Worm (Caenorhabditis elegans): ENCODE results near the gene R13A1.5.

R13A1.5 gene

ce11 chrIV:7149020-7149601, 42.5 kb downstream of the R13A1.5 start, which contains the start of gene C34D4.4:
Gene C34D4.4 (plus strand): TSS chrIV:7149361.
- TF ChIP-seq unc-62 (GFP tag; optimal IDR thresholded peaks at IDR 0.05) (no peak), nhr-129 (tag; optimal IDR thresholded peaks at IDR 0.05) (peak; percentile 21), crh-2 (tag; optimal IDR thresholded peaks at IDR 0.05) (peak; percentile 54), C34F6.9 (tag; optimal IDR thresholded peaks at IDR 0.05) (peak; percentile 68), egl-27 (tag; optimal IDR thresholded peaks at IDR 0.05) (no peak), unc-55 (GFP tag; optimal IDR thresholded peaks at IDR 0.05) (peak; percentile 69), elt-3 (tag; optimal IDR thresholded peaks at IDR 0.05) (no peak), gmeb-1 (tag; optimal IDR thresholded peaks at IDR 0.05) (peak; percentile 28), lsy-2 (tag; optimal IDR thresholded peaks at IDR 0.05) (peak; percentile 85 to 97)

ce11 chrIV:7147722-7148121, 43.9 kb downstream of the R13A1.5 start:
- TF ChIP-seq lsy-2 (tag; optimal IDR thresholded peaks at IDR 0.05) = peak in 1 of 2 experiments; percentile 55
- peak; percentile 56 for TF ChIP-seq C34F6.9 (tag; optimal IDR thresholded peaks at IDR 0.05)
- no peak for TF ChIP-seq unc-62 (GFP tag; optimal IDR thresholded peaks at IDR 0.05)
- peak; percentile 25 for TF ChIP-seq fos-1 (tag; optimal IDR thresholded peaks at IDR 0.05)
- TF ChIP-seq nhr-129 (tag; optimal IDR thresholded peaks at IDR 0.05) = peak; percentile 61
- TF ChIP-seq unc-55 (GFP tag; optimal IDR thresholded peaks at IDR 0.05) = peak; percentile 51
- peak; percentile 30 for TF ChIP-seq crh-2 (tag; optimal IDR thresholded peaks at IDR 0.05)
- TF ChIP-seq lin-13 (GFP tag; optimal IDR thresholded peaks at IDR 0.05) = no peak

ce11 chrIV:7144670-7145257, 46.9 kb downstream of the R13A1.5 start, which contains the start of gene hecd-1:
Gene hecd-1 (minus strand): TSS chrIV:7144720.
- peak; percentile 56 for TF ChIP-seq nhr-129 (tag; optimal IDR thresholded peaks at IDR 0.05)
- TF ChIP-seq mab-5 (tag; optimal IDR thresholded peaks at IDR 0.05) = no peak
- no peak for TF ChIP-seq Y55F3AM.14 (GFP tag; optimal IDR thresholded peaks at IDR 0.05)
- no peak for TF ChIP-seq fos-1 (tag; optimal IDR thresholded peaks at IDR 0.05)
- TF ChIP-seq skn-1 (tag; optimal IDR thresholded peaks at IDR 0.05) = no peak
- no peak for TF ChIP-seq nhr-25 (tag; optimal IDR thresholded peaks at IDR 0.05)
- TF ChIP-seq elt-1 (tag; optimal IDR thresholded peaks at IDR 0.05) = no peak
- TF ChIP-seq C34F6.9 (tag; optimal IDR thresholded peaks at IDR 0.05) = no peak
- peak; percentile 30 for TF ChIP-seq crh-2 (tag; optimal IDR thresholded peaks at IDR 0.05)
- no peak for TF ChIP-seq lin-39 (tag; optimal IDR thresholded peaks at IDR 0.05)
- TF ChIP-seq nhr-12 (tag; optimal IDR thresholded peaks at IDR 0.05) = no peak
- no peak for TF ChIP-seq gmeb-1 (tag; optimal IDR thresholded peaks at IDR 0.05)

Measured in whole organism, L2 larva.